Fruit fly (Drosophila melanogaster): Measurements from ENCODE around the gene SerRS.

dm6 chr2L:3058772-3059623 lies 21.8 kb upstream of the SerRS start:
- peak; percentile 11 for TF ChIP-seq psq (GFP tag; optimal IDR thresholded peaks at IDR 0.05)
- peak in 1 of 2 experiments; percentile 51 for TF ChIP-seq foxo (GFP tag; optimal IDR thresholded peaks at IDR 0.05)
- TF ChIP-seq ey (GFP tag; optimal IDR thresholded peaks at IDR 0.05): peak; percentile 38
